Fruit fly (Drosophila melanogaster) whole organism, wandering third instar larva: ENCODE measurements around the gene CG12974.

Source experiments
- Hr78 ChIP-seq: fragments of >200 bp; optimal IDR thresholded peaks from 2 replicates; lab custom pipeline; 2017; ENCODE audit warnings: missing biosample characterization, missing genetic modification characterization
- Hr83 ChIP-seq: fragments of 200-300 bp; sonication (Bioruptor generic); optimal IDR thresholded peaks from 2 replicates; lab custom pipeline; 2016; ENCODE audit warnings: missing biosample characterization, mild to moderate bottlenecking, missing genetic modification characterization, moderate library complexity; ENCODE audit not compliant: poor library complexity, severe bottlenecking
- Jra ChIP-seq: sonication (Bioruptor generic); optimal IDR thresholded peaks from 2 replicates; lab custom pipeline; 2016; ENCODE audit warnings: missing biosample characterization, missing genetic modification characterization
- h ChIP-seq: fragments of 200-800 bp; sonication (Bioruptor generic); optimal IDR thresholded peaks from 3 replicates; lab custom pipeline; 2016; ENCODE audit warnings: missing biosample characterization, mild to moderate bottlenecking, missing genetic modification characterization
- rgr ChIP-seq: fragments of 200-800 bp; sonication (Bioruptor generic); optimal IDR thresholded peaks from 3 replicates; lab custom pipeline; 2016; ENCODE audit warnings: missing biosample characterization, mild to moderate bottlenecking, missing genetic modification characterization
- usp ChIP-seq: fragments of >200 bp; optimal IDR thresholded peaks from 2 replicates; lab custom pipeline; 2017; ENCODE audit warnings: missing biosample characterization, missing genetic modification characterization
- woc ChIP-seq: sonication (Bioruptor generic); optimal IDR thresholded peaks from 2 replicates; lab custom pipeline; 2016; ENCODE audit warnings: missing biosample characterization, mild to moderate bottlenecking, missing genetic modification characterization

- TF ChIP-seq Jra (GFP tag; lab: Kevin White, UChicago) = no peak
- TF ChIP-seq woc (GFP tag; lab: Kevin White, UChicago) = no peak
- no peak for TF ChIP-seq h (GFP tag; lab: Kevin White, UChicago)
- TF ChIP-seq usp (GFP tag; lab: Kevin White, UChicago) = no peak
- no peak for TF ChIP-seq Hr78 (GFP tag; lab: Kevin White, UChicago)
- TF ChIP-seq Hr83 (GFP tag; lab: Kevin White, UChicago) = no peak
- no peak for TF ChIP-seq rgr (GFP tag; lab: Kevin White, UChicago)
These were observed 3.0 kb downstream of the CG12974 start for dm6 chr3L:21282741-21283140.
